Fruit fly (Drosophila melanogaster) whole organism, embryonic: ENCODE data around the gene CG42676.
A peak's percentile ranks its signal among the peaks of the same experiment; 100 is the strongest.

ENCODE experiments used
- ATbp ChIP-seq: fragments of 200-800 bp; sonication (Bioruptor generic); optimal IDR thresholded peaks from 2 replicates; lab custom pipeline; 2017; ENCODE audit warnings: missing biosample characterization, mild to moderate bottlenecking, missing genetic modification characterization, missing genetic modification reagents
- Awh ChIP-seq: fragments of 200-800 bp; sonication (Bioruptor generic); IDR thresholded peaks from 2 replicates; pipeline ENCODE4, ENCODE4 v1.3.6; 2022; ENCODE audit warnings: missing biosample characterization, missing genetic modification characterization
- CG10209 ChIP-seq: fragments of 200-800 bp; sonication (Bioruptor generic); optimal IDR thresholded peaks from 3 replicates; lab custom pipeline; 2017; ENCODE audit warnings: missing biosample characterization, mild to moderate bottlenecking, missing genetic modification characterization, missing genetic modification reagents
- CG10431 ChIP-seq: fragments of 200-800 bp; sonication (Bioruptor generic); optimal IDR thresholded peaks from 3 replicates; lab custom pipeline; 2018; ENCODE audit warnings: missing biosample characterization, mild to moderate bottlenecking, missing genetic modification characterization
- CG10462 ChIP-seq: fragments of 200-800 bp; sonication (Bioruptor generic); optimal IDR thresholded peaks from 2 replicates; lab custom pipeline; 2016; ENCODE audit warnings: missing biosample characterization, missing genetic modification characterization
- CG11093 ChIP-seq: fragments of 200-800 bp; sonication (Bioruptor generic); IDR thresholded peaks from 3 replicates; pipeline ENCODE4 v1.3.6; 2022; ENCODE audit warnings: missing biosample characterization, missing genetic modification characterization
- CG11723 ChIP-seq: fragments of 200-800 bp; sonication (Bioruptor generic); optimal IDR thresholded peaks from 2 replicates; lab custom pipeline; 2017; ENCODE audit warnings: missing biosample characterization, mild to moderate bottlenecking, missing genetic modification characterization
- CG13296 ChIP-seq: fragments of 200-800 bp; sonication (Bioruptor generic); optimal IDR thresholded peaks from 3 replicates; lab custom pipeline; 2018; ENCODE audit warnings: missing biosample characterization, mild to moderate bottlenecking, missing genetic modification characterization
- CG13624 ChIP-seq: fragments of 200-800 bp; sonication (Bioruptor generic); optimal IDR thresholded peaks from 2 replicates; lab custom pipeline; 2016; ENCODE audit warnings: missing biosample characterization, missing genetic modification characterization
- CG17328 ChIP-seq: fragments of 200-800 bp; sonication (Bioruptor generic); IDR thresholded peaks from 2 replicates; pipeline ENCODE4 v1.3.6; 2022; ENCODE audit warnings: missing biosample characterization, missing genetic modification characterization
- CG17359 ChIP-seq: fragments of 200-800 bp; sonication (Bioruptor generic); optimal IDR thresholded peaks from 3 replicates; lab custom pipeline; 2018; ENCODE audit warnings: missing biosample characterization, mild to moderate bottlenecking, missing genetic modification characterization, moderate library complexity
- CG17829 ChIP-seq: fragments of 200-800 bp; optimal IDR thresholded peaks from 2 replicates; lab custom pipeline; 2019; ENCODE audit warnings: missing biosample characterization, mild to moderate bottlenecking, missing genetic modification characterization, moderate library complexity
- CG1792 ChIP-seq: fragments of 200-800 bp; sonication (Bioruptor generic); optimal IDR thresholded peaks from 2 replicates; lab custom pipeline; 2016; ENCODE audit warnings: missing biosample characterization, missing genetic modification characterization
- CG2199 ChIP-seq: fragments of 200-800 bp; sonication (Bioruptor generic); IDR thresholded peaks from 3 replicates; pipeline ENCODE4 v1.3.6; 2022; ENCODE audit warnings: missing biosample characterization, missing genetic modification characterization
- CG31388 ChIP-seq: fragments of 200-800 bp; sonication (Bioruptor generic); optimal IDR thresholded peaks from 2 replicates; lab custom pipeline; 2016; ENCODE audit warnings: missing biosample characterization, missing genetic modification characterization
- CG3163 ChIP-seq: fragments of 200-800 bp; sonication (Bioruptor generic); optimal IDR thresholded peaks from 3 replicates; lab custom pipeline; 2016; ENCODE audit warnings: missing biosample characterization, missing genetic modification characterization
- CG34224 ChIP-seq: fragments of 200-800 bp; sonication (Bioruptor generic); IDR thresholded peaks from 3 replicates; pipeline ENCODE4 v1.3.6; 2022; ENCODE audit warnings: missing biosample characterization, missing genetic modification characterization; ENCODE audit not compliant: partially characterized antibody
- CG3726 ChIP-seq: fragments of 200-800 bp; sonication (Bioruptor generic); IDR thresholded peaks from 3 replicates; pipeline ENCODE4, ENCODE4 v1.3.6; 2022; ENCODE audit warnings: missing biosample characterization, missing genetic modification characterization
- CG43689 ChIP-seq: fragments of 200-800 bp; sonication (Bioruptor generic); IDR thresholded peaks from 2 replicates; pipeline ENCODE4 v1.3.6; 2022; ENCODE audit warnings: missing biosample characterization, missing genetic modification characterization
- CG4404 ChIP-seq: fragments of 200-800 bp; sonication (Bioruptor generic); IDR thresholded peaks from 2 replicates; pipeline ENCODE4 v1.3.6; 2022; ENCODE audit warnings: missing biosample characterization, missing genetic modification characterization
- CG6654 ChIP-seq: fragments of 200-800 bp; sonication (Bioruptor generic); optimal IDR thresholded peaks from 2 replicates; lab custom pipeline; 2017; ENCODE audit warnings: missing biosample characterization, mild to moderate bottlenecking, missing genetic modification characterization
- CG7271 ChIP-seq: fragments of 200-800 bp; sonication (Bioruptor generic); optimal IDR thresholded peaks from 2 replicates; lab custom pipeline; 2018; ENCODE audit warnings: missing biosample characterization, mild to moderate bottlenecking, missing genetic modification characterization, moderate library complexity
- CG7556 ChIP-seq: fragments of 200-800 bp; sonication (Bioruptor generic); optimal IDR thresholded peaks from 2 replicates; lab custom pipeline; 2017; ENCODE audit warnings: missing biosample characterization, mild to moderate bottlenecking, missing genetic modification characterization
- CG9797 ChIP-seq: fragments of 200-800 bp; sonication (Bioruptor generic); optimal IDR thresholded peaks from 3 replicates; lab custom pipeline; 2018; ENCODE audit warnings: missing biosample characterization, mild to moderate bottlenecking, missing genetic modification characterization
- Dad ChIP-seq: fragments of 200-800 bp; sonication (Bioruptor generic); optimal IDR thresholded peaks from 3 replicates; lab custom pipeline; 2016; ENCODE audit warnings: missing biosample characterization, missing genetic modification characterization
- Doc2 ChIP-seq: fragments of 200-800 bp; sonication (Bioruptor generic); IDR thresholded peaks from 2 replicates; pipeline ENCODE4 v1.3.6; 2022; ENCODE audit warnings: missing biosample characterization, missing genetic modification characterization
- ERR ChIP-seq: fragments of 200-800 bp; sonication (Bioruptor generic); optimal IDR thresholded peaks from 2 replicates; lab custom pipeline; 2016; ENCODE audit warnings: missing biosample characterization, missing genetic modification characterization
- Ets65A ChIP-seq: fragments of 200-800 bp; sonication (Bioruptor generic); peaks from one replicate; lab custom pipeline; 2016; ENCODE audit warnings: missing biosample characterization, missing genetic modification characterization
- HLH3B ChIP-seq: fragments of 200-800 bp; sonication (Bioruptor generic); IDR thresholded peaks from 2 replicates; pipeline ENCODE4 v1.3.6; 2022; ENCODE audit warnings: missing biosample characterization, missing genetic modification characterization
- HmgZ ChIP-seq: fragments of 200-800 bp; sonication (Bioruptor generic); optimal IDR thresholded peaks from 2 replicates; lab custom pipeline; 2018; ENCODE audit warnings: missing biosample characterization, mild to moderate bottlenecking, missing genetic modification characterization
- Hmr ChIP-seq: fragments of 200-800 bp; sonication (Bioruptor generic); optimal IDR thresholded peaks from 3 replicates; lab custom pipeline; 2017; ENCODE audit warnings: mild to moderate bottlenecking, missing biosample characterization, missing genetic modification reagents, missing genetic modification characterization
- Lim3 ChIP-seq: fragments of 200-800 bp; sonication (Bioruptor generic); IDR thresholded peaks from 2 replicates; pipeline ENCODE4 v1.3.6; 2022; ENCODE audit warnings: missing biosample characterization, missing genetic modification characterization
- Mrtf ChIP-seq: fragments of 200-800 bp; sonication (Bioruptor generic); IDR thresholded peaks from 3 replicates; pipeline ENCODE4 v1.3.6; 2022; ENCODE audit warnings: missing biosample characterization, missing genetic modification characterization
- Oli ChIP-seq: fragments of 200-800 bp; sonication (Bioruptor generic); optimal IDR thresholded peaks from 2 replicates; lab custom pipeline; 2018; ENCODE audit warnings: missing biosample characterization, mild to moderate bottlenecking, missing genetic modification characterization, moderate library complexity
- TFAM ChIP-seq: fragments of 200-800 bp; sonication (Bioruptor generic); optimal IDR thresholded peaks from 2 replicates; lab custom pipeline; 2017; ENCODE audit warnings: missing biosample characterization, missing genetic modification characterization, inconsistent platforms
- Xrp1 ChIP-seq: fragments of 200-800 bp; sonication (Bioruptor generic); IDR thresholded peaks from 2 replicates; pipeline ENCODE4 v1.3.6; 2022; ENCODE audit warnings: missing biosample characterization, missing genetic modification characterization
- amos ChIP-seq: fragments of 200-800 bp; sonication (Bioruptor generic); IDR thresholded peaks from 2 replicates; pipeline ENCODE4 v1.3.6; 2022; ENCODE audit warnings: missing biosample characterization, missing genetic modification characterization; ENCODE audit not compliant: partially characterized antibody
- gcm ChIP-seq: fragments of 200-800 bp; sonication (Bioruptor generic); optimal IDR thresholded peaks from 2 replicates; lab custom pipeline; 2019; ENCODE audit warnings: missing biosample characterization, mild to moderate bottlenecking, missing genetic modification characterization, moderate library complexity
- gro ChIP-seq: fragments of 200-800 bp; sonication (Bioruptor generic); optimal IDR thresholded peaks from 2 replicates; lab custom pipeline; 2016; ENCODE audit warnings: missing biosample characterization, missing genetic modification characterization
- ham ChIP-seq: fragments of 200-800 bp; sonication (Bioruptor generic); IDR thresholded peaks from 2 replicates; pipeline ENCODE4 v1.3.6; 2022; ENCODE audit warnings: missing biosample characterization, missing genetic modification characterization
- hbn ChIP-seq: fragments of 200-800 bp; sonication (Bioruptor generic); IDR thresholded peaks from 2 replicates; pipeline ENCODE4 v1.3.6; 2022; ENCODE audit warnings: missing biosample characterization, missing genetic modification characterization; ENCODE audit not compliant: partially characterized antibody
- inv ChIP-seq: fragments of 200-800 bp; sonication (Bioruptor generic); IDR thresholded peaks from 2 replicates; pipeline ENCODE4 v1.3.6; 2022; ENCODE audit warnings: missing biosample characterization, missing genetic modification characterization; ENCODE audit not compliant: partially characterized antibody
- lilli ChIP-seq: fragments of 200-800 bp; sonication (Bioruptor generic); optimal IDR thresholded peaks from 3 replicates; lab custom pipeline; 2016; ENCODE audit warnings: missing biosample characterization, missing genetic modification characterization
- lov ChIP-seq, 2 experiments: fragments of 200-800 bp in 1 of 2; fragments of >200 bp in 1 of 2; sonication (Bioruptor generic) in 1 of 2; IDR thresholded peaks in 1 of 2; optimal IDR thresholded peaks in 1 of 2; 2 replicates in 1 of 2; 3 replicates in 1 of 2; pipeline versions ENCODE4 v1.3.6 to Lab custom; 2017 to 2022; ENCODE audit warnings: missing biosample characterization in 1 of 2, missing genetic modification characterization in 1 of 2
- pros ChIP-seq: fragments of 200-800 bp; sonication (Bioruptor generic); optimal IDR thresholded peaks from 3 replicates; lab custom pipeline; 2019; ENCODE audit warnings: missing biosample characterization, mild to moderate bottlenecking, missing genetic modification characterization, moderate library complexity
- ranshi ChIP-seq: fragments of 200-800 bp; sonication (Bioruptor generic); IDR thresholded peaks from 2 replicates; pipeline ENCODE4 v1.3.6; 2022; ENCODE audit warnings: missing biosample characterization, missing genetic modification characterization
- tll ChIP-seq, 2 experiments: fragments of 200-800 bp in 1 of 2; fragments of >200 bp in 1 of 2; sonication (Bioruptor generic) in 1 of 2; optimal IDR thresholded peaks; 2 replicates each; lab custom pipeline; 2017 to 2019; ENCODE audit warnings: missing biosample characterization in 2 of 2, missing genetic modification characterization in 2 of 2, mild to moderate bottlenecking in 1 of 2, moderate library complexity in 1 of 2
- twi ChIP-seq: fragments of 200-800 bp; optimal IDR thresholded peaks from 2 replicates; lab custom pipeline; 2019; ENCODE audit warnings: missing biosample characterization, mild to moderate bottlenecking, missing genetic modification characterization, moderate library complexity
- tx ChIP-seq: fragments of 200-800 bp; sonication (Bioruptor generic); optimal IDR thresholded peaks from 2 replicates; lab custom pipeline; 2016; ENCODE audit warnings: missing biosample characterization, missing genetic modification characterization
- wdn ChIP-seq: fragments of 200-800 bp; sonication (Bioruptor generic); IDR thresholded peaks from 2 replicates; pipeline ENCODE4 v1.3.6; 2022; ENCODE audit warnings: missing biosample characterization, missing genetic modification characterization

Gene CG42676

dm6 chr3L:1808631-1809030 lies 5.7 kb downstream of the CG42676 start (continued):
- TF ChIP-seq Lim3 (GFP tag; lab: Robert Waterston, UW) (peak; percentile 53), CG10462 (GFP tag; lab: Kevin White, UChicago) (peak; percentile 75), CG4404 (GFP tag; lab: Robert Waterston, UW) (peak; percentile 81), lilli (GFP tag; lab: Kevin White, UChicago) (peak; percentile 92), CG34224 (GFP tag; lab: Robert Waterston, UW) (no peak), Xrp1 (GFP tag; lab: Robert Waterston, UW) (peak; percentile 94), CG13296 (GFP tag; lab: Kevin White, UChicago) (peak; percentile 92), ATbp (GFP tag; lab: Kevin White, UChicago) (peak; percentile 83), Hmr (peak; percentile 87), CG3163 (GFP tag; lab: Kevin White, UChicago) (peak; percentile 67), HLH3B (peak; percentile 93), CG13624 (GFP tag; lab: Kevin White, UChicago) (peak; percentile 92), amos (no peak), CG9797 (GFP tag; lab: Kevin White, UChicago) (peak; percentile 1), tll (GFP tag; optimal IDR thresholded peaks at IDR 0.05; lab: Kevin White, UChicago) (no peak), ERR (GFP tag; lab: Kevin White, UChicago) (peak; percentile 81), Dad (GFP tag; lab: Kevin White, UChicago) (peak; percentile 89), CG10209 (GFP tag; lab: Kevin White, UChicago) (peak; percentile 86), CG17359 (tag; lab: Kevin White, UChicago) (peak; percentile 91), CG10431 (GFP tag; lab: Kevin White, UChicago) (no peak), Doc2 (peak; percentile 74), CG31388 (GFP tag; lab: Kevin White, UChicago) (peak; percentile 67), tx (GFP tag; lab: Kevin White, UChicago) (peak; percentile 89), CG7271 (no peak), CG1792 (GFP tag; lab: Kevin White, UChicago) (peak; percentile 79), CG17829 (tag; lab: Kevin White, UChicago) (peak; percentile 88), gcm (GFP tag; lab: Kevin White, UChicago) (peak; percentile 78), ham (GFP tag; lab: Robert Waterston, UW) (peak; percentile 71), CG3726 (GFP tag; lab: Robert Waterston, UW) (peak; percentile 80), TFAM (peak; percentile 26), Awh (GFP tag; lab: Robert Waterston, UW) (peak; percentile 92), lov (optimal IDR thresholded peaks at IDR 0.05; lab: Kevin White, UChicago) (no peak), lov (GFP tag; IDR thresholded peaks at IDR 0.05; lab: Robert Waterston, UW) (peak; percentile 91), CG6654 (GFP tag; lab: Kevin White, UChicago) (peak; percentile 31), CG43689 (peak; percentile 75), Ets65A (peak; percentile 96), wdn (GFP tag; lab: Robert Waterston, UW) (peak; percentile 86), inv (GFP tag; lab: Robert Waterston, UW) (no peak), pros (GFP tag; lab: Kevin White, UChicago) (no peak), Mrtf (GFP tag; lab: Robert Waterston, UW) (peak; percentile 90), ranshi (GFP tag; lab: Robert Waterston, UW) (peak; percentile 92), CG11093 (GFP tag; lab: Robert Waterston, UW) (peak; percentile 76; the same call in 2 of the 3 replicates), CG2199 (GFP tag; lab: Robert Waterston, UW) (peak; percentile 95; the same call in 2 of the 3 replicates), twi (tag; lab: Kevin White, UChicago) (peak; percentile 42), hbn (no peak), CG11723 (GFP tag; lab: Kevin White, UChicago) (no peak), Oli (peak; percentile 87), HmgZ (peak; percentile 87), CG7556 (GFP tag; lab: Kevin White, UChicago) (peak; percentile 85), CG17328 (GFP tag; lab: Robert Waterston, UW) (peak; percentile 91), gro (GFP tag; lab: Kevin White, UChicago) (peak; percentile 90)
